Fruit fly (Drosophila melanogaster) Kc167 (cell line): ENCODE results near the gene CG13676.

Experiments
- Myc ChIP-seq: fragments of >200 bp; optimal IDR thresholded peaks from 2 replicates; lab custom pipeline; 2017; ENCODE audit warnings: missing external identifiers
- Sin3A ChIP-seq: fragments of >200 bp; optimal IDR thresholded peaks from 2 replicates; lab custom pipeline; 2018; ENCODE audit warnings: missing external identifiers
- h ChIP-seq: fragments of >200 bp; optimal IDR thresholded peaks from 3 replicates; lab custom pipeline; 2018; ENCODE audit warnings: missing external identifiers
- psq ChIP-seq: fragments of >200 bp; optimal IDR thresholded peaks from 2 replicates; lab custom pipeline; 2017; ENCODE audit warnings: missing external identifiers
- ttk ChIP-seq: sonication (Bioruptor generic); optimal IDR thresholded peaks from 2 replicates; lab custom pipeline; 2017; ENCODE audit warnings: missing external identifiers

- TF ChIP-seq Sin3A (lab: Kevin White, UChicago) (no peak), Myc (lab: Kevin White, UChicago) (no peak), h (lab: Kevin White, UChicago) (no peak), ttk (lab: Kevin White, UChicago) (no peak), psq (no peak)
Measured at dm6 chr3L:8127712-8128210, 23.9 kb downstream of the CG13676 start, which contains the start of the genes Cds and Uba2.
